Worm (Caenorhabditis elegans) whole organism, mixed stage, embryonic: ENCODE measurements around the gene rpoa-49.

Source experiments
- blmp-1 ChIP-seq: fragments of 150-350 bp; optimal IDR thresholded peaks from 2 replicates; lab custom pipeline; 2014; ENCODE audit warnings: missing biosample characterization, missing genetic modification characterization
- ham-2 ChIP-seq: fragments of 200-800 bp; sonication (Bioruptor generic); optimal IDR thresholded peaks from 2 replicates; lab custom pipeline; 2018; ENCODE audit warnings: mild to moderate bottlenecking, missing genetic modification characterization, missing compliant biosample characterization
- hlh-1 ChIP-seq: fragments of 150-350 bp; optimal IDR thresholded peaks from 2 replicates; lab custom pipeline; 2014; ENCODE audit warnings: missing biosample characterization, missing genetic modification reagents, missing genetic modification characterization
- lin-13 ChIP-seq: fragments of 150-350 bp; optimal IDR thresholded peaks from 2 replicates; lab custom pipeline; 2014; ENCODE audit warnings: missing biosample characterization, missing genetic modification characterization
- nhr-12 ChIP-seq: fragments of 150-350 bp; optimal IDR thresholded peaks from 2 replicates; lab custom pipeline; 2014; ENCODE audit warnings: missing biosample characterization, missing genetic modification characterization
- nhr-237 ChIP-seq: fragments of 150-350 bp; optimal IDR thresholded peaks from 2 replicates; lab custom pipeline; 2014; ENCODE audit warnings: missing biosample characterization, missing genetic modification characterization
- snpc-4 ChIP-seq: fragments of 150-350 bp; optimal IDR thresholded peaks from 2 replicates; lab custom pipeline; 2014; ENCODE audit warnings: missing biosample characterization, missing genetic modification characterization

ce11 chrII:51352-51751 lies 6.5 kb downstream of the rpoa-49 start, which contains the start of gene sptl-1:
- TF ChIP-seq lin-13 (no peak), snpc-4 (tag; lab: Kevin White, UChicago) (no peak), hlh-1 (tag; lab: Kevin White, UChicago) (no peak), blmp-1 (no peak), nhr-237 (tag; lab: Kevin White, UChicago) (no peak), ham-2 (GFP tag; lab: Kevin White, UChicago) (no peak), nhr-12 (tag; lab: Kevin White, UChicago) (no peak)
